Fruit fly (Drosophila melanogaster) whole organism, wandering third instar larva: ENCODE data around the gene rdx.

Experiments
- Abd-B ChIP-seq: fragments of >200 bp; optimal IDR thresholded peaks from 2 replicates; lab custom pipeline; 2017; ENCODE audit warnings: missing biosample characterization, missing genetic modification characterization
- CG32264 ChIP-seq: fragments of 200-800 bp; sonication (Bioruptor generic); optimal IDR thresholded peaks from 2 replicates; lab custom pipeline; 2016; ENCODE audit warnings: missing biosample characterization, missing genetic modification characterization
- CG9705 ChIP-seq: fragments of 200-800 bp; sonication (Bioruptor generic); optimal IDR thresholded peaks from 2 replicates; lab custom pipeline; 2018; ENCODE audit warnings: missing biosample characterization, mild to moderate bottlenecking, missing genetic modification characterization
- Dfd ChIP-seq: fragments of >200 bp; optimal IDR thresholded peaks from 2 replicates; lab custom pipeline; 2017; ENCODE audit warnings: missing biosample characterization, missing genetic modification characterization
- GATAd ChIP-seq: sonication (Bioruptor generic); optimal IDR thresholded peaks from 2 replicates; lab custom pipeline; 2016; ENCODE audit warnings: missing biosample characterization, missing genetic modification characterization
- HLH106 ChIP-seq: fragments of 200-800 bp; optimal IDR thresholded peaks from 3 replicates; lab custom pipeline; 2019; ENCODE audit warnings: missing biosample characterization, mild to moderate bottlenecking, missing genetic modification characterization, moderate library complexity
- Hnf4 ChIP-seq: fragments of 200-800 bp; sonication (Bioruptor generic); optimal IDR thresholded peaks from 2 replicates; lab custom pipeline; 2016; ENCODE audit warnings: missing biosample characterization, mild to moderate bottlenecking, missing genetic modification characterization
- Hr78 ChIP-seq: fragments of >200 bp; optimal IDR thresholded peaks from 2 replicates; lab custom pipeline; 2017; ENCODE audit warnings: missing biosample characterization, missing genetic modification characterization
- Hr83 ChIP-seq: fragments of 200-300 bp; sonication (Bioruptor generic); optimal IDR thresholded peaks from 2 replicates; lab custom pipeline; 2016; ENCODE audit warnings: missing biosample characterization, mild to moderate bottlenecking, missing genetic modification characterization, moderate library complexity; ENCODE audit not compliant: poor library complexity, severe bottlenecking
- Jra ChIP-seq: sonication (Bioruptor generic); optimal IDR thresholded peaks from 2 replicates; lab custom pipeline; 2016; ENCODE audit warnings: missing biosample characterization, missing genetic modification characterization
- Mio ChIP-seq: sonication (Bioruptor generic); optimal IDR thresholded peaks from 2 replicates; lab custom pipeline; 2016; ENCODE audit warnings: missing biosample characterization, missing genetic modification characterization
- Myc ChIP-seq: fragments of >200 bp; optimal IDR thresholded peaks from 2 replicates; lab custom pipeline; 2017
- N ChIP-seq: fragments of >200 bp; optimal IDR thresholded peaks from 2 replicates; lab custom pipeline; 2018; ENCODE audit warnings: missing biosample characterization, missing external identifiers, missing genetic modification characterization
- OdsH ChIP-seq: fragments of 200-800 bp; sonication (Bioruptor generic); optimal IDR thresholded peaks from 2 replicates; lab custom pipeline; 2016; ENCODE audit warnings: missing biosample characterization, mild to moderate bottlenecking, missing genetic modification characterization
- Rel ChIP-seq, 2 experiments: fragments of 200-800 bp; sonication (Bioruptor generic) in 1 of 2; optimal IDR thresholded peaks; 2 replicates in 1 of 2; 3 replicates in 1 of 2; lab custom pipeline; 2016 to 2019; ENCODE audit warnings: mild to moderate bottlenecking in 2 of 2, missing biosample characterization in 2 of 2, missing genetic modification characterization in 2 of 2, moderate library complexity in 1 of 2
- Sp1 ChIP-seq: fragments of 200-800 bp; sonication (Bioruptor generic); optimal IDR thresholded peaks from 3 replicates; lab custom pipeline; 2019; ENCODE audit warnings: missing biosample characterization, mild to moderate bottlenecking, missing genetic modification characterization, moderate library complexity
- Vsx2 ChIP-seq: fragments of 200-300, 225-300 bp; sonication (Bioruptor generic); optimal IDR thresholded peaks from 2 replicates; lab custom pipeline; 2018; ENCODE audit warnings: missing biosample characterization, missing genetic modification characterization; ENCODE audit not compliant: partially characterized antibody
- br ChIP-seq: fragments of 200-800 bp; sonication (Bioruptor generic); optimal IDR thresholded peaks from 2 replicates; lab custom pipeline; 2016; ENCODE audit warnings: missing biosample characterization, missing genetic modification characterization
- dl ChIP-seq, 2 experiments: fragments of 175-275, 200-275 bp in 1 of 2; fragments of 200-275 bp in 1 of 2; sonication (Bioruptor generic); optimal IDR thresholded peaks; lab custom pipeline; 2018; ENCODE audit warnings: mild to moderate bottlenecking in 2 of 2, missing biosample characterization in 2 of 2, missing genetic modification characterization in 2 of 2, moderate library complexity in 2 of 2; ENCODE audit not compliant: partially characterized antibody in 2 of 2, insufficient read depth in 1 of 2
- dmrt93B ChIP-seq: fragments of 200-800 bp; sonication (Bioruptor generic); optimal IDR thresholded peaks from 2 replicates; lab custom pipeline; 2018; ENCODE audit warnings: missing biosample characterization, mild to moderate bottlenecking, missing genetic modification characterization
- dsf ChIP-seq: sonication (Bioruptor generic); optimal IDR thresholded peaks from 2 replicates; lab custom pipeline; 2016; ENCODE audit warnings: missing biosample characterization, missing genetic modification characterization, borderline replicate concordance
- ey ChIP-seq: fragments of 200-800 bp; sonication (Bioruptor generic); optimal IDR thresholded peaks from 2 replicates; lab custom pipeline; 2016; ENCODE audit warnings: missing biosample characterization, missing genetic modification characterization
- fru ChIP-seq: fragments of 200-800 bp; sonication (Bioruptor generic); optimal IDR thresholded peaks from 3 replicates; lab custom pipeline; 2016; ENCODE audit warnings: missing biosample characterization, mild to moderate bottlenecking, missing genetic modification characterization
- h ChIP-seq: fragments of 200-800 bp; sonication (Bioruptor generic); optimal IDR thresholded peaks from 3 replicates; lab custom pipeline; 2016; ENCODE audit warnings: missing biosample characterization, mild to moderate bottlenecking, missing genetic modification characterization
- jim ChIP-seq: fragments of 175-275, 200-325 bp; sonication (Bioruptor generic); optimal IDR thresholded peaks from 2 replicates; lab custom pipeline; 2016; ENCODE audit warnings: missing biosample characterization, mild to moderate bottlenecking, missing genetic modification characterization
- lola ChIP-seq: fragments of >200 bp; optimal IDR thresholded peaks from 2 replicates; lab custom pipeline; 2017; ENCODE audit warnings: missing biosample characterization, missing genetic modification characterization
- psq ChIP-seq: fragments of 200-800 bp; sonication (Bioruptor generic); optimal IDR thresholded peaks from 3 replicates; lab custom pipeline; 2017; ENCODE audit warnings: missing biosample characterization, mild to moderate bottlenecking, missing genetic modification characterization, moderate library complexity
- rgr ChIP-seq: fragments of 200-800 bp; sonication (Bioruptor generic); optimal IDR thresholded peaks from 3 replicates; lab custom pipeline; 2016; ENCODE audit warnings: missing biosample characterization, mild to moderate bottlenecking, missing genetic modification characterization
- sage ChIP-seq: fragments of 200-800 bp; sonication (Bioruptor generic); optimal IDR thresholded peaks from 2 replicates; lab custom pipeline; 2016; ENCODE audit warnings: missing biosample characterization, mild to moderate bottlenecking, missing genetic modification characterization
- tai ChIP-seq: sonication (Bioruptor generic); optimal IDR thresholded peaks from 2 replicates; lab custom pipeline; 2016; ENCODE audit warnings: missing biosample characterization, missing genetic modification characterization
- woc ChIP-seq: sonication (Bioruptor generic); optimal IDR thresholded peaks from 2 replicates; lab custom pipeline; 2016; ENCODE audit warnings: missing biosample characterization, mild to moderate bottlenecking, missing genetic modification characterization

The rdx gene

dm6 chr3R:14034636-14035035 is 2.8 kb upstream of the rdx start:
- TF ChIP-seq Hr78 (GFP tag; lab: Kevin White, UChicago): no peak
- TF ChIP-seq Abd-B (GFP tag; lab: Kevin White, UChicago): no peak
- TF ChIP-seq Myc (lab: Kevin White, UChicago): no peak
- TF ChIP-seq Hnf4 (GFP tag; lab: Kevin White, UChicago): no peak
- TF ChIP-seq br (GFP tag; lab: Kevin White, UChicago): no peak
- no peak for TF ChIP-seq Jra (GFP tag; lab: Kevin White, UChicago)
- no peak for TF ChIP-seq dmrt93B (GFP tag; lab: Kevin White, UChicago)
- no peak for TF ChIP-seq CG9705 (GFP tag; lab: Kevin White, UChicago)
- no peak for TF ChIP-seq dsf (GFP tag; lab: Kevin White, UChicago)
- TF ChIP-seq OdsH (GFP tag; lab: Kevin White, UChicago): no peak
- no peak for TF ChIP-seq rgr (GFP tag; lab: Kevin White, UChicago)
- no peak for TF ChIP-seq Mio (GFP tag; lab: Kevin White, UChicago)

DNA sequence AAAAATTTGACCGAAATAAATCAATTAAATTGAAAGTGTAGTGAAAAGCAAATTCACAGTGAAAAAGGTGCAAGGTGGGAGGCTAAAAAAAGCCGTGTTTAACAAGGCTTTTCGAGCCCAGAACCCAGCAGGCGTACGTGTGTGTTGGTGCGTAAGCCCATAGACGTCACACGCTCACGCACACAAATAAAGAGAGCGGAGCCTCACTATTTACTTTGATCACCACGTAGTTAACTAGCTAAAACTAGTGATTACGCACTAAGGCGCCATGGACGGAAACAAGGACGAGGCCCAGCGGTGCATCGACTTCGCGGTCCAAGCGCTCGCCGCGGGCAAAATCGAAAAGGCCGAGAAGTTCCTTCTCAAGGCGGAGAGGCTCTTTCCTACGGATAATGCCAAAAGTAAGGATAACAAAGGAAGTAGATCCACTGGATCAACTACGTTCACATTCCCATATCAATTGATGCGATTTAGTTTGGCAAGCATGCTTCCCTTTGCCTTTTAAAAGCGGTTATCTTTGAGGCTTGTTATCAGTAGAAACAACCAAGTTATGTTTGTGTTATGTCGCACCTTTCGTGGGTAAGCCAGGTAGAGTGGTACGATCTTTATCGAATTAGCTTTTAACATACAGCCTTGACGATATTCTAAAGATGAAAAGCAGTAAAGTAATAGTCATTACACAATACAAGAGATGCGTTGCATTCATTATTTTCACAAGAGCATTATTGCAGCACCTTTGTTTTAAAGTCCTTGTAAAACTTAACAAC is 748 bp upstream of the rdx start:
- TF ChIP-seq Rel (GFP tag; optimal IDR thresholded peaks at IDR 0.05; lab: Kevin White, UChicago) (no peak), Rel (tag; optimal IDR thresholded peaks at IDR 0.05; lab: Kevin White, UChicago) (no peak), sage (no peak), CG32264 (GFP tag; lab: Kevin White, UChicago) (no peak), Hr83 (GFP tag; lab: Kevin White, UChicago) (no peak), Abd-B (GFP tag; lab: Kevin White, UChicago) (no peak), Jra (GFP tag; lab: Kevin White, UChicago) (no peak), Myc (lab: Kevin White, UChicago) (no peak), jim (GFP tag; lab: Kevin White, UChicago) (no peak), lola (no peak), Dfd (GFP tag; lab: Kevin White, UChicago) (no peak), CG9705 (GFP tag; lab: Kevin White, UChicago) (no peak), Sp1 (no peak), br (GFP tag; lab: Kevin White, UChicago) (no peak), psq (GFP tag; lab: Kevin White, UChicago) (no peak), GATAd (no peak), dl (GFP tag; optimal IDR thresholded peaks at IDR 0.05; lab: Kevin White, UChicago; ENCODE audit: insufficient read depth in 1 of 2, partially characterized antibody in 2 of 2) (no peak), OdsH (GFP tag; lab: Kevin White, UChicago) (no peak), rgr (GFP tag; lab: Kevin White, UChicago) (no peak), h (GFP tag; lab: Kevin White, UChicago) (no peak)

dm6 chr3R:14028873-14029369 is 2.9 kb downstream of the rdx start, which contains the start of gene Cyp6d5:
Gene Cyp6d5 (plus strand): TSS chr3R:14029228.
- no peak for TF ChIP-seq h (GFP tag; lab: Kevin White, UChicago)
- TF ChIP-seq GATAd: no peak
- TF ChIP-seq Abd-B (GFP tag; lab: Kevin White, UChicago): no peak
- no peak for TF ChIP-seq Hr78 (GFP tag; lab: Kevin White, UChicago)
- TF ChIP-seq Vsx2: no peak
- no peak for TF ChIP-seq jim (GFP tag; lab: Kevin White, UChicago)
- no peak for TF ChIP-seq tai (GFP tag; lab: Kevin White, UChicago)
- TF ChIP-seq Hnf4 (GFP tag; lab: Kevin White, UChicago): no peak
- no peak for TF ChIP-seq Rel (GFP tag; optimal IDR thresholded peaks at IDR 0.05; lab: Kevin White, UChicago)
- TF ChIP-seq Rel (tag; optimal IDR thresholded peaks at IDR 0.05; lab: Kevin White, UChicago): peak; percentile 56
- peak; percentile 9 for TF ChIP-seq Jra (GFP tag; lab: Kevin White, UChicago)
- TF ChIP-seq woc: no peak
- no peak for TF ChIP-seq HLH106
- no peak for TF ChIP-seq N (GFP tag; lab: Kevin White, UChicago)

- TF ChIP-seq psq (GFP tag; lab: Kevin White, UChicago): no peak
- no peak for TF ChIP-seq ey (GFP tag; lab: Kevin White, UChicago)
- no peak for TF ChIP-seq rgr (GFP tag; lab: Kevin White, UChicago)
- no peak for TF ChIP-seq HLH106
- no peak for TF ChIP-seq jim (GFP tag; lab: Kevin White, UChicago)
- TF ChIP-seq dsf (GFP tag; lab: Kevin White, UChicago): no peak
- no peak for TF ChIP-seq Hr83 (GFP tag; lab: Kevin White, UChicago)
- TF ChIP-seq fru (GFP tag; lab: Kevin White, UChicago): no peak
- TF ChIP-seq dmrt93B (GFP tag; lab: Kevin White, UChicago): no peak
These were observed 3.7 kb downstream of the rdx start for dm6 chr3R:14028158-14028557.
